Worm (Caenorhabditis elegans): ENCODE results near the gene wdr-62.

- no peak for TF ChIP-seq fos-1 (tag; optimal IDR thresholded peaks at IDR 0.05)
- no peak for TF ChIP-seq ceh-16 (tag; optimal IDR thresholded peaks at IDR 0.05)
- TF ChIP-seq ZK546.5 (tag; optimal IDR thresholded peaks at IDR 0.05), result no peak
- TF ChIP-seq lin-39 (tag; optimal IDR thresholded peaks at IDR 0.05), result no peak
- TF ChIP-seq ztf-4 (tag; optimal IDR thresholded peaks at IDR 0.05), result no peak
- TF ChIP-seq aly-2 (tag; optimal IDR thresholded peaks at IDR 0.05), result no peak
- no peak for TF ChIP-seq unc-62 (GFP tag; optimal IDR thresholded peaks at IDR 0.05)
- no peak for TF ChIP-seq zag-1 (tag; optimal IDR thresholded peaks at IDR 0.05)
- TF ChIP-seq unc-55 (GFP tag; optimal IDR thresholded peaks at IDR 0.05), result no peak
- no peak for TF ChIP-seq mbf-1 (tag; optimal IDR thresholded peaks at IDR 0.05)
These were observed 18.8 kb downstream of the wdr-62 start, which contains the start of gene F07D3.3 for ce11 chrV:9462605-9463004.

All from whole organism, L2 larva.